Fruit fly (Drosophila melanogaster) whole organism, embryonic: ENCODE data around the gene Sfxn2.

Experiments
- Adf1 ChIP-seq: fragments of 200-800 bp; sonication (Bioruptor generic); IDR thresholded peaks from 2 replicates; pipeline ENCODE4 v1.3.6; 2022; ENCODE audit warnings: missing biosample characterization, missing genetic modification characterization
- Awh ChIP-seq: fragments of 200-800 bp; sonication (Bioruptor generic); IDR thresholded peaks from 2 replicates; pipeline ENCODE4, ENCODE4 v1.3.6; 2022; ENCODE audit warnings: missing biosample characterization, missing genetic modification characterization
- Bdp1 ChIP-seq: fragments of 200-800 bp; sonication (Bioruptor generic); optimal IDR thresholded peaks from 3 replicates; lab custom pipeline; 2016; ENCODE audit warnings: missing biosample characterization, missing genetic modification characterization
- Bgb ChIP-seq: fragments of 200-800 bp; sonication (Bioruptor generic); IDR thresholded peaks from 2 replicates; pipeline ENCODE4 v1.3.6; 2022; ENCODE audit warnings: missing biosample characterization, missing genetic modification characterization; ENCODE audit not compliant: partially characterized antibody
- CG12942 ChIP-seq: fragments of 200-800 bp; sonication (Bioruptor generic); optimal IDR thresholded peaks from 3 replicates; lab custom pipeline; 2016; ENCODE audit warnings: missing biosample characterization, missing genetic modification characterization
- CG13624 ChIP-seq: fragments of 200-800 bp; sonication (Bioruptor generic); optimal IDR thresholded peaks from 2 replicates; lab custom pipeline; 2016; ENCODE audit warnings: missing biosample characterization, missing genetic modification characterization
- CG14050 ChIP-seq: fragments of 200-800 bp; sonication (Bioruptor generic); IDR thresholded peaks from 3 replicates; pipeline ENCODE4 v1.3.6; 2022; ENCODE audit warnings: missing biosample characterization, missing genetic modification characterization
- CG17385 ChIP-seq: fragments of 200-800 bp; sonication (Bioruptor generic); optimal IDR thresholded peaks from 3 replicates; lab custom pipeline; 2018; ENCODE audit warnings: missing biosample characterization, mild to moderate bottlenecking, missing genetic modification characterization
- CG18619 ChIP-seq: fragments of 200-800 bp; sonication (Bioruptor generic); optimal IDR thresholded peaks from 3 replicates; lab custom pipeline; 2017; ENCODE audit warnings: missing biosample characterization, mild to moderate bottlenecking, missing genetic modification characterization
- CG2712 ChIP-seq: fragments of 200-800 bp; optimal IDR thresholded peaks from 3 replicates; lab custom pipeline; 2019; ENCODE audit warnings: missing biosample characterization, mild to moderate bottlenecking, missing genetic modification characterization, moderate library complexity
- CG32772 ChIP-seq: fragments of 200-800 bp; sonication (Bioruptor generic); IDR thresholded peaks from 2 replicates; pipeline ENCODE4 v1.3.6; 2022; ENCODE audit warnings: missing biosample characterization, missing genetic modification characterization
- CG3838 ChIP-seq: fragments of 200-800 bp; sonication (Bioruptor generic); optimal IDR thresholded peaks from 3 replicates; lab custom pipeline; 2016; ENCODE audit warnings: missing biosample characterization, missing genetic modification characterization
- CG6175 ChIP-seq: fragments of 200-800 bp; sonication (Bioruptor generic); IDR thresholded peaks from 3 replicates; pipeline ENCODE4 v1.3.6; 2022; ENCODE audit warnings: missing biosample characterization, missing genetic modification characterization
- CG6654 ChIP-seq: fragments of 200-800 bp; sonication (Bioruptor generic); optimal IDR thresholded peaks from 2 replicates; lab custom pipeline; 2017; ENCODE audit warnings: missing biosample characterization, mild to moderate bottlenecking, missing genetic modification characterization
- CG7987 ChIP-seq: fragments of 200-800 bp; sonication (Bioruptor generic); optimal IDR thresholded peaks from 2 replicates; lab custom pipeline; 2018; ENCODE audit warnings: missing biosample characterization, mild to moderate bottlenecking, missing genetic modification characterization, moderate library complexity
- CTCF ChIP-seq: fragments of 200-800 bp; sonication (Bioruptor generic); optimal IDR thresholded peaks from 2 replicates; lab custom pipeline; 2017; ENCODE audit warnings: missing biosample characterization, mild to moderate bottlenecking, missing genetic modification characterization, moderate library complexity
- CkIIα-i1 ChIP-seq: fragments of 200-800 bp; sonication (Bioruptor generic); IDR thresholded peaks from 2 replicates; pipeline ENCODE4 v1.3.6; 2022; ENCODE audit warnings: missing biosample characterization, missing genetic modification characterization
- CoRest ChIP-seq: fragments of 200-800 bp; sonication (Bioruptor generic); optimal IDR thresholded peaks from 3 replicates; lab custom pipeline; 2018; ENCODE audit warnings: missing biosample characterization, mild to moderate bottlenecking, missing genetic modification characterization, moderate library complexity
- E2f2 ChIP-seq: fragments of 200-800 bp; sonication (Bioruptor generic); IDR thresholded peaks from 2 replicates; pipeline ENCODE4 v1.3.6; 2022; ENCODE audit warnings: missing biosample characterization, missing genetic modification characterization
- Gug ChIP-seq: fragments of 200-800 bp; sonication (Bioruptor generic); IDR thresholded peaks from 4 replicates; pipeline ENCODE4 v1.3.6; 2022; ENCODE audit warnings: missing biosample characterization, missing genetic modification characterization
- Med ChIP-seq: fragments of 200-800 bp; sonication (Bioruptor generic); peaks from one replicate; lab custom pipeline; 2016; ENCODE audit warnings: missing biosample characterization, missing genetic modification characterization, mild to moderate bottlenecking, inconsistent platforms, moderate library complexity
- Mrtf ChIP-seq: fragments of 200-800 bp; sonication (Bioruptor generic); IDR thresholded peaks from 3 replicates; pipeline ENCODE4 v1.3.6; 2022; ENCODE audit warnings: missing biosample characterization, missing genetic modification characterization
- NFAT ChIP-seq: fragments of 200-800 bp; sonication (Bioruptor generic); IDR thresholded peaks from 2 replicates; pipeline ENCODE4 v1.3.6; 2022; ENCODE audit warnings: missing biosample characterization, missing genetic modification characterization
- Ssrp ChIP-seq: fragments of 200-800 bp; sonication (Bioruptor generic); optimal IDR thresholded peaks from 2 replicates; lab custom pipeline; 2018; ENCODE audit warnings: missing biosample characterization, mild to moderate bottlenecking, missing genetic modification characterization, moderate library complexity
- Vsx1 ChIP-seq: fragments of 200-800 bp; sonication (Bioruptor generic); optimal IDR thresholded peaks from 2 replicates; lab custom pipeline; 2017; ENCODE audit warnings: missing biosample characterization, mild to moderate bottlenecking, missing genetic modification characterization, missing genetic modification reagents
- Xrp1 ChIP-seq: fragments of 200-800 bp; sonication (Bioruptor generic); IDR thresholded peaks from 2 replicates; pipeline ENCODE4 v1.3.6; 2022; ENCODE audit warnings: missing biosample characterization, missing genetic modification characterization
- YL-1 ChIP-seq: fragments of 200-800 bp; sonication (Bioruptor generic); optimal IDR thresholded peaks from 3 replicates; lab custom pipeline; 2017; ENCODE audit warnings: missing biosample characterization, mild to moderate bottlenecking, missing genetic modification characterization
- bowl ChIP-seq: fragments of 200-800 bp; sonication (Bioruptor generic); IDR thresholded peaks from 2 replicates; pipeline ENCODE4 v1.3.6; 2022; ENCODE audit warnings: missing biosample characterization, missing genetic modification characterization
- dan ChIP-seq: fragments of 200-800 bp; sonication (Bioruptor generic); IDR thresholded peaks from 2 replicates; pipeline ENCODE4 v1.3.6; 2022; ENCODE audit warnings: missing biosample characterization, missing genetic modification characterization
- danr ChIP-seq: fragments of 200-800 bp; sonication (Bioruptor generic); IDR thresholded peaks from 2 replicates; pipeline ENCODE4 v1.3.6; 2022; ENCODE audit warnings: missing biosample characterization, missing genetic modification characterization
- eyg ChIP-seq: fragments of 200-800 bp; sonication (Bioruptor generic); optimal IDR thresholded peaks from 3 replicates; lab custom pipeline; 2016; ENCODE audit warnings: missing biosample characterization, missing genetic modification characterization
- fd96Cb ChIP-seq: fragments of 200-800 bp; sonication (Bioruptor generic); optimal IDR thresholded peaks from 2 replicates; lab custom pipeline; 2018; ENCODE audit warnings: missing biosample characterization, mild to moderate bottlenecking, missing genetic modification characterization, moderate library complexity
- gem ChIP-seq: fragments of 200-800 bp; sonication (Bioruptor generic); optimal IDR thresholded peaks from 2 replicates; lab custom pipeline; 2019; ENCODE audit warnings: missing biosample characterization, mild to moderate bottlenecking, missing genetic modification characterization, moderate library complexity
- gsb ChIP-seq: fragments of 200-800 bp; sonication (Bioruptor generic); IDR thresholded peaks from 2 replicates; pipeline ENCODE4 v1.3.6; 2022; ENCODE audit warnings: missing biosample characterization, missing genetic modification characterization
- hbn ChIP-seq: fragments of 200-800 bp; sonication (Bioruptor generic); IDR thresholded peaks from 2 replicates; pipeline ENCODE4 v1.3.6; 2022; ENCODE audit warnings: missing biosample characterization, missing genetic modification characterization; ENCODE audit not compliant: partially characterized antibody
- insv ChIP-seq, 2 experiments: fragments of 200-800 bp; sonication (Bioruptor generic); optimal IDR thresholded peaks; 3 replicates each; lab custom pipeline; 2016 to 2018; ENCODE audit warnings: missing biosample characterization in 2 of 2, missing genetic modification characterization in 2 of 2
- inv ChIP-seq: fragments of 200-800 bp; sonication (Bioruptor generic); IDR thresholded peaks from 2 replicates; pipeline ENCODE4 v1.3.6; 2022; ENCODE audit warnings: missing biosample characterization, missing genetic modification characterization; ENCODE audit not compliant: partially characterized antibody
- otp ChIP-seq: fragments of 200-800 bp; sonication (Bioruptor generic); IDR thresholded peaks from 3 replicates; pipeline ENCODE4, ENCODE4 v1.3.6; 2022; ENCODE audit warnings: missing biosample characterization, missing genetic modification characterization
- phol ChIP-seq: fragments of 200-800 bp; sonication (Bioruptor generic); optimal IDR thresholded peaks from 3 replicates; lab custom pipeline; 2018; ENCODE audit warnings: missing biosample characterization, mild to moderate bottlenecking, missing genetic modification characterization, moderate library complexity
- pita ChIP-seq: fragments of 200-800 bp; sonication (Bioruptor generic); optimal IDR thresholded peaks from 2 replicates; lab custom pipeline; 2017; ENCODE audit warnings: missing biosample characterization, mild to moderate bottlenecking, missing genetic modification characterization
- shn ChIP-seq: fragments of 200-800 bp; sonication (Bioruptor generic); optimal IDR thresholded peaks from 3 replicates; lab custom pipeline; 2016; ENCODE audit warnings: missing biosample characterization, missing genetic modification characterization
- sqz ChIP-seq: fragments of 200-800 bp; sonication (Bioruptor generic); optimal IDR thresholded peaks from 3 replicates; lab custom pipeline; 2018; ENCODE audit warnings: missing biosample characterization, mild to moderate bottlenecking, missing genetic modification characterization
- tna ChIP-seq: fragments of 200-800 bp; sonication (Bioruptor generic); IDR thresholded peaks from 2 replicates; pipeline ENCODE4 v1.3.6; 2022; ENCODE audit warnings: missing biosample characterization, missing genetic modification characterization; ENCODE audit not compliant: partially characterized antibody
- ttk ChIP-seq: fragments of 200-800 bp; sonication (Bioruptor generic); IDR thresholded peaks from 2 replicates; pipeline ENCODE4 v2.1.2; 2022; ENCODE audit warnings: missing biosample characterization, missing genetic modification characterization
- tup ChIP-seq: fragments of 200-800 bp; sonication (Bioruptor generic); optimal IDR thresholded peaks from 2 replicates; lab custom pipeline; 2016; ENCODE audit warnings: missing biosample characterization, mild to moderate bottlenecking, missing genetic modification characterization, moderate library complexity
- twi ChIP-seq: fragments of 200-800 bp; optimal IDR thresholded peaks from 2 replicates; lab custom pipeline; 2019; ENCODE audit warnings: missing biosample characterization, mild to moderate bottlenecking, missing genetic modification characterization, moderate library complexity
- unc-4 ChIP-seq: fragments of 200-800 bp; sonication (Bioruptor generic); IDR thresholded peaks from 2 replicates; pipeline ENCODE4 v1.3.6; 2022; ENCODE audit warnings: missing biosample characterization, missing genetic modification characterization; ENCODE audit not compliant: partially characterized antibody
- vfl ChIP-seq: fragments of 200-800 bp; sonication (Bioruptor generic); optimal IDR thresholded peaks from 2 replicates; lab custom pipeline; 2016; ENCODE audit warnings: missing biosample characterization, missing genetic modification characterization
- z ChIP-seq: fragments of 200-800 bp; sonication (Bioruptor generic); IDR thresholded peaks from 3 replicates; pipeline ENCODE4 v1.3.6; 2022; ENCODE audit warnings: missing biosample characterization, missing genetic modification characterization
- zfh2 ChIP-seq: fragments of 200-800 bp; sonication (Bioruptor generic); optimal IDR thresholded peaks from 2 replicates; lab custom pipeline; 2016; ENCODE audit warnings: missing biosample characterization, missing genetic modification characterization

Gene Sfxn2

DNA sequence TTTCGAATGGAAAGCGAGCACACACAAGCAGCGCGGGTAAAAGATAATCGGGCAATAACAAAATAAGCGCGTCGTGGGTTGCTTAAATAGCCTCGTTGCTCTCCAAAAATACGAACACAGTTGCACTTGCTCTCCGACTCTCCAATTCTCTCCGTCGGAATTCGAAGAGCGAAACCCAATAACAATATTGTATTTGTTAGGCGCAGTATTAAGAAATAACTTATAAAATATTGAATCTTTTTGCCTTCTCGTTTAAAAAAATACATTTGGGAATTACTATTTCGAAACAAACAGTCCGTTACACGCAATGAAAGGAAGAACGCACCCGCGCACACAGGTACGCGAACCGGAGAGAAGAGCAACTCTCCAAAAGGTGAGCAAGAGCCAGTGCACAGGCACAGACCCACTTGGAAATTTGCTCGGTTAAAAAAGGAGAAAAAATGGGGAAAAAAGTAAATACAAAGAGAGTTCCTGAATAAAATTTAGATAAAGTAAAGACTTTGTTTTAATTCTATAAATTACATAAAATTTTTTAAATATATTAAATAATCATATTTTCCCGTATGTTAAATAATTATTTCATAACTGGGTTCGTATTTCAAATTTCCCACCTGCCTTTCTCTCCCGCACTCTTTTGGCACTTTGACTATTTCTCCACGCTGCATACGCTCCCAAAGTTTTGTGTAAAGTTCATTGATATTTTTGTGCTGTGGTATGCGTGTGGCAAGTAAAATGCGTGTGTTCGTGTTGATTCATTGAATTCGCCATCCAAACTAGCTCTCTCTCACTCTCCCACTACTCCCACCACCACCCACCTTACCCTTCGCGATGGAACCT lies 23.6 kb downstream of the Sfxn2 start, which contains the start of gene Mkp3 (continued):
- peak; percentile 70 for TF ChIP-seq twi
- TF ChIP-seq dan (GFP tag; lab: Robert Waterston, UW): no peak
- peak; percentile 90 for TF ChIP-seq CG18619 (GFP tag; lab: Kevin White, UChicago)
- TF ChIP-seq CG2712 (tag; lab: Kevin White, UChicago): peak; percentile 91
- TF ChIP-seq zfh2 (GFP tag; lab: Kevin White, UChicago): peak; percentile 23
- peak; percentile 83 for TF ChIP-seq CG14050 (GFP tag; lab: Robert Waterston, UW)
- TF ChIP-seq unc-4 (GFP tag; lab: Robert Waterston, UW): 0 out of 2 replicates have a peak, but pooled peaks have one; percentile 3
- TF ChIP-seq otp (GFP tag; lab: Robert Waterston, UW): peak; percentile 47; the same call in 1 of the 3 replicates
- peak; percentile 82 for TF ChIP-seq CG6175 (GFP tag; lab: Robert Waterston, UW)
- TF ChIP-seq CG6654 (GFP tag; lab: Kevin White, UChicago): peak; percentile 69
- peak; percentile 61 for TF ChIP-seq bowl (GFP tag; lab: Robert Waterston, UW)
- peak; percentile 91 for TF ChIP-seq Xrp1 (GFP tag; lab: Robert Waterston, UW)
- no peak; the same call in 1 of the 2 replicates for TF ChIP-seq tna
- peak; percentile 72 for TF ChIP-seq Gug (GFP tag; lab: Robert Waterston, UW)
- TF ChIP-seq CoRest (tag; lab: Kevin White, UChicago): peak; percentile 93
- no peak for TF ChIP-seq hbn (GFP tag; lab: Robert Waterston, UW)
- peak; percentile 59 for TF ChIP-seq YL-1
- TF ChIP-seq Mrtf (GFP tag; lab: Robert Waterston, UW): peak; percentile 76
- TF ChIP-seq gem (tag; lab: Kevin White, UChicago): peak; percentile 95
- peak; percentile 26 for TF ChIP-seq CG7987 (GFP tag; lab: Kevin White, UChicago)
- peak; percentile 79 for TF ChIP-seq Ssrp
- peak; percentile 42 for TF ChIP-seq CTCF
- TF ChIP-seq shn (GFP tag; lab: Kevin White, UChicago): no peak
- TF ChIP-seq inv: no peak
- peak; percentile 42 for TF ChIP-seq tup
- no peak for TF ChIP-seq CG13624 (GFP tag; lab: Kevin White, UChicago)
- peak; percentile 74 for TF ChIP-seq E2f2 (GFP tag; lab: Robert Waterston, UW)
- TF ChIP-seq CG3838 (GFP tag; lab: Kevin White, UChicago): no peak
- peak; percentile 86 for TF ChIP-seq Med
- TF ChIP-seq eyg (GFP tag; lab: Kevin White, UChicago): no peak
- peak; percentile 79 for TF ChIP-seq gsb (GFP tag; lab: Robert Waterston, UW)
- TF ChIP-seq Awh (GFP tag; lab: Robert Waterston, UW): peak; percentile 55
- TF ChIP-seq pita (GFP tag; lab: Kevin White, UChicago): no peak
- no peak for TF ChIP-seq z
- TF ChIP-seq CkIIα-i1 (GFP tag; lab: Robert Waterston, UW): peak; percentile 52; the same call in 1 of the 2 replicates
- TF ChIP-seq ttk (GFP tag; lab: Robert Waterston, UW): peak; percentile 87
- peak; percentile 67 for TF ChIP-seq CG12942 (GFP tag; lab: Kevin White, UChicago)
- TF ChIP-seq Bgb (GFP tag; lab: Robert Waterston, UW): peak; percentile 44; the same call in 1 of the 2 replicates
- peak; percentile 72 for TF ChIP-seq Adf1 (GFP tag; lab: Robert Waterston, UW)
- peak; percentile 75; the same call in 1 of the 2 replicates for TF ChIP-seq danr (GFP tag; lab: Robert Waterston, UW)
- TF ChIP-seq sqz (GFP tag; lab: Kevin White, UChicago): peak; percentile 71
- peak; percentile 91 for TF ChIP-seq CG32772 (GFP tag; lab: Robert Waterston, UW)
- peak in 1 of 2 experiments; percentile 41 for TF ChIP-seq insv (GFP tag; optimal IDR thresholded peaks at IDR 0.05; lab: Kevin White, UChicago)
- TF ChIP-seq Vsx1 (GFP tag; lab: Kevin White, UChicago): peak; percentile 83
- TF ChIP-seq vfl (GFP tag; lab: Kevin White, UChicago): peak; percentile 11
- no peak for TF ChIP-seq Bdp1
- TF ChIP-seq fd96Cb (tag; lab: Kevin White, UChicago): peak; percentile 76
- peak; percentile 85 for TF ChIP-seq CG17385 (GFP tag; lab: Kevin White, UChicago)
- peak; percentile 72 for TF ChIP-seq NFAT (GFP tag; lab: Robert Waterston, UW)
- peak; percentile 86 for TF ChIP-seq phol (tag; lab: Kevin White, UChicago)
